Worm (Caenorhabditis elegans) whole organism, L1 larva: ENCODE results near the gene Y42G9A.1.

ENCODE experiments used
- C04F5.9 ChIP-seq: sonication (generic microtip); optimal IDR thresholded peaks from 2 replicates; lab custom pipeline; 2016; ENCODE audit warnings: missing genetic modification characterization, missing compliant biosample characterization
- F16B12.6 ChIP-seq: fragments of 150-350 bp; optimal IDR thresholded peaks from 2 replicates; lab custom pipeline; 2014; ENCODE audit warnings: missing biosample characterization, missing genetic modification characterization
- aha-1 ChIP-seq: fragments of 150-350 bp; optimal IDR thresholded peaks from 2 replicates; lab custom pipeline; 2014; ENCODE audit warnings: missing biosample characterization, missing genetic modification characterization
- alr-1 ChIP-seq: fragments of 200-800 bp; sonication (Bioruptor generic); optimal IDR thresholded peaks from 2 replicates; lab custom pipeline; 2018; ENCODE audit warnings: borderline replicate concordance, mild to moderate bottlenecking, missing genetic modification characterization, missing compliant biosample characterization
- ama-1 ChIP-seq: fragments of 150-350 bp; optimal IDR thresholded peaks from 2 replicates; lab custom pipeline; 2014
- blmp-1 ChIP-seq: fragments of 150-350 bp; optimal IDR thresholded peaks from 2 replicates; lab custom pipeline; 2014; ENCODE audit warnings: missing biosample characterization, missing genetic modification characterization
- ceh-82 ChIP-seq, 3 experiments: fragments of 150-350 bp in 1 of 3; sonication (generic microtip) in 2 of 3; optimal IDR thresholded peaks; 2 replicates each; lab custom pipeline; 2014 to 2017; ENCODE audit warnings: missing biosample characterization in 3 of 3, missing genetic modification characterization in 3 of 3
- efl-1 ChIP-seq, 4 experiments: fragments of 150-350 bp; optimal IDR thresholded peaks in 3 of 4; peaks in 1 of 4; 1 replicate in 1 of 4; 2 replicates in 3 of 4; lab custom pipeline; 2014; ENCODE audit warnings: missing biosample characterization in 2 of 4, missing genetic modification characterization in 2 of 4, missing genetic modification reagents in 2 of 4
- elt-2 ChIP-seq: sonication (generic microtip); optimal IDR thresholded peaks from 2 replicates; lab custom pipeline; 2016; ENCODE audit warnings: missing genetic modification characterization, mild to moderate bottlenecking, inconsistent platforms, missing compliant biosample characterization, missing genetic modification reagents
- elt-3 ChIP-seq, 6 experiments: fragments of 150-350 bp in 1 of 6; sonication (generic microtip); optimal IDR thresholded peaks; 2 replicates each; lab custom pipeline; 2017 to 2018; ENCODE audit warnings: missing biosample characterization in 6 of 6, missing genetic modification characterization in 6 of 6, inconsistent platforms in 1 of 6
- ets-5 ChIP-seq: fragments of 200-800 bp; sonication (Bioruptor generic); IDR thresholded peaks from 2 replicates; pipeline ENCODE4 v1.3.6; 2022; ENCODE audit warnings: missing genetic modification characterization, missing compliant biosample characterization
- fkh-10 ChIP-seq: sonication (generic microtip); optimal IDR thresholded peaks from 2 replicates; lab custom pipeline; 2017; ENCODE audit warnings: missing biosample characterization, missing genetic modification reagents, missing genetic modification characterization
- fkh-4 ChIP-seq: sonication (generic microtip); optimal IDR thresholded peaks from 2 replicates; lab custom pipeline; 2016; ENCODE audit warnings: missing compliant biosample characterization, missing genetic modification characterization, borderline replicate concordance
- fkh-8 ChIP-seq: sonication (generic microtip); optimal IDR thresholded peaks from 2 replicates; lab custom pipeline; 2016; ENCODE audit warnings: mild to moderate bottlenecking, missing genetic modification characterization, missing compliant biosample characterization
- grh-1 ChIP-seq: fragments of 200-800 bp; sonication (Bioruptor generic); IDR thresholded peaks from 2 replicates; pipeline ENCODE4 v1.3.6; 2022; ENCODE audit warnings: missing genetic modification reagents, missing genetic modification characterization, missing compliant biosample characterization
- hlh-17 ChIP-seq: fragments of 200-800 bp; sonication (Bioruptor generic); optimal IDR thresholded peaks from 2 replicates; lab custom pipeline; 2018; ENCODE audit warnings: missing genetic modification characterization, mild to moderate bottlenecking, missing compliant biosample characterization, moderate library complexity, borderline replicate concordance
- hlh-4 ChIP-seq: sonication (generic microtip); optimal IDR thresholded peaks from 2 replicates; lab custom pipeline; 2016; ENCODE audit warnings: mild to moderate bottlenecking, missing genetic modification characterization, missing compliant biosample characterization
- hpl-2 ChIP-seq: fragments of 150-350 bp; optimal IDR thresholded peaks from 2 replicates; lab custom pipeline; 2014; ENCODE audit warnings: missing biosample characterization, missing genetic modification reagents, missing genetic modification characterization
- jun-1 ChIP-seq: fragments of 150-350 bp; optimal IDR thresholded peaks from 2 replicates; lab custom pipeline; 2014; ENCODE audit warnings: missing biosample characterization, missing genetic modification reagents, missing genetic modification characterization
- lin-13 ChIP-seq: fragments of 150-350 bp; optimal IDR thresholded peaks from 2 replicates; lab custom pipeline; 2014; ENCODE audit warnings: missing biosample characterization, missing genetic modification reagents, missing genetic modification characterization
- lin-14 ChIP-seq: fragments of 200-800 bp; sonication (Bioruptor generic); optimal IDR thresholded peaks from 2 replicates; lab custom pipeline; 2018; ENCODE audit warnings: mild to moderate bottlenecking, missing genetic modification characterization, moderate library complexity, missing compliant biosample characterization
- lsy-2 ChIP-seq, 2 experiments: fragments of 150-350 bp; optimal IDR thresholded peaks; 2 replicates each; lab custom pipeline; 2014; ENCODE audit warnings: missing biosample characterization in 2 of 2, missing genetic modification characterization in 2 of 2
- mdl-1 ChIP-seq, 2 experiments: fragments of 150-350 bp; optimal IDR thresholded peaks; 2 replicates each; lab custom pipeline; 2014 to 2017; ENCODE audit warnings: missing biosample characterization in 2 of 2, missing genetic modification characterization in 2 of 2, inconsistent platforms in 1 of 2
- mep-1 ChIP-seq: fragments of 150-350 bp; optimal IDR thresholded peaks from 2 replicates; lab custom pipeline; 2014; ENCODE audit warnings: missing biosample characterization, missing genetic modification characterization
- nhr-19 ChIP-seq: fragments of 200-800 bp; sonication (Bioruptor generic); conservative IDR thresholded peaks from 2 replicates; pipeline ENCODE4 v1.3.6; 2022; ENCODE audit warnings: missing genetic modification characterization, missing compliant biosample characterization
- nhr-28 ChIP-seq: fragments of 150-350 bp; optimal IDR thresholded peaks from 2 replicates; lab custom pipeline; 2014; ENCODE audit warnings: missing biosample characterization, missing genetic modification characterization
- nhr-47 ChIP-seq: sonication (generic microtip); optimal IDR thresholded peaks from 2 replicates; lab custom pipeline; 2016; ENCODE audit warnings: mild to moderate bottlenecking, missing genetic modification characterization, moderate library complexity, missing compliant biosample characterization
- nhr-71 ChIP-seq: sonication (generic microtip); optimal IDR thresholded peaks from 2 replicates; lab custom pipeline; 2016; ENCODE audit warnings: mild to moderate bottlenecking, missing genetic modification characterization, moderate library complexity, missing compliant biosample characterization
- nhr-77 ChIP-seq: fragments of 150-350 bp; optimal IDR thresholded peaks from 2 replicates; lab custom pipeline; 2014; ENCODE audit warnings: missing biosample characterization, missing genetic modification characterization
- nhr-85 ChIP-seq: sonication (generic microtip); peaks from one replicate; lab custom pipeline; 2016; ENCODE audit warnings: missing genetic modification characterization, inconsistent platforms, missing compliant biosample characterization
- nhr-90 ChIP-seq: sonication (generic microtip); optimal IDR thresholded peaks from 2 replicates; lab custom pipeline; 2016; ENCODE audit warnings: mild to moderate bottlenecking, missing genetic modification characterization, missing compliant biosample characterization; ENCODE audit not compliant: poor library complexity
- pqm-1 ChIP-seq: sonication (generic microtip); optimal IDR thresholded peaks from 3 replicates; lab custom pipeline; 2017; ENCODE audit warnings: missing biosample characterization, missing genetic modification characterization
- rnt-1 ChIP-seq: sonication (generic microtip); optimal IDR thresholded peaks from 2 replicates; lab custom pipeline; 2016; ENCODE audit warnings: mild to moderate bottlenecking, missing genetic modification characterization, moderate library complexity, missing compliant biosample characterization
- snpc-4 ChIP-seq: fragments of 150-350 bp; optimal IDR thresholded peaks from 2 replicates; lab custom pipeline; 2014; ENCODE audit warnings: missing biosample characterization, missing genetic modification characterization
- snu-23 ChIP-seq: sonication (generic microtip); optimal IDR thresholded peaks from 2 replicates; lab custom pipeline; 2016; ENCODE audit warnings: missing genetic modification characterization, missing compliant biosample characterization
- swsn-7 ChIP-seq: sonication (generic microtip); optimal IDR thresholded peaks from 2 replicates; lab custom pipeline; 2016; ENCODE audit warnings: missing genetic modification characterization, missing compliant biosample characterization
- unc-130 ChIP-seq: fragments of 150-350 bp; optimal IDR thresholded peaks from 2 replicates; lab custom pipeline; 2017; ENCODE audit warnings: missing biosample characterization, missing genetic modification characterization, inconsistent platforms
- xbp-1 ChIP-seq: sonication (generic microtip); optimal IDR thresholded peaks from 2 replicates; lab custom pipeline; 2016; ENCODE audit warnings: missing genetic modification characterization, missing compliant biosample characterization
- zag-1 ChIP-seq: fragments of 150-350 bp; optimal IDR thresholded peaks from 2 replicates; lab custom pipeline; 2014; ENCODE audit warnings: missing biosample characterization, missing genetic modification characterization
- ztf-11 ChIP-seq, 2 experiments: sonication (generic microtip); optimal IDR thresholded peaks; 2 replicates each; lab custom pipeline; 2016 to 2017; ENCODE audit warnings: missing genetic modification characterization in 2 of 2, missing biosample characterization in 1 of 2, missing compliant biosample characterization in 1 of 2

Y42G9A.1 gene

DNA sequence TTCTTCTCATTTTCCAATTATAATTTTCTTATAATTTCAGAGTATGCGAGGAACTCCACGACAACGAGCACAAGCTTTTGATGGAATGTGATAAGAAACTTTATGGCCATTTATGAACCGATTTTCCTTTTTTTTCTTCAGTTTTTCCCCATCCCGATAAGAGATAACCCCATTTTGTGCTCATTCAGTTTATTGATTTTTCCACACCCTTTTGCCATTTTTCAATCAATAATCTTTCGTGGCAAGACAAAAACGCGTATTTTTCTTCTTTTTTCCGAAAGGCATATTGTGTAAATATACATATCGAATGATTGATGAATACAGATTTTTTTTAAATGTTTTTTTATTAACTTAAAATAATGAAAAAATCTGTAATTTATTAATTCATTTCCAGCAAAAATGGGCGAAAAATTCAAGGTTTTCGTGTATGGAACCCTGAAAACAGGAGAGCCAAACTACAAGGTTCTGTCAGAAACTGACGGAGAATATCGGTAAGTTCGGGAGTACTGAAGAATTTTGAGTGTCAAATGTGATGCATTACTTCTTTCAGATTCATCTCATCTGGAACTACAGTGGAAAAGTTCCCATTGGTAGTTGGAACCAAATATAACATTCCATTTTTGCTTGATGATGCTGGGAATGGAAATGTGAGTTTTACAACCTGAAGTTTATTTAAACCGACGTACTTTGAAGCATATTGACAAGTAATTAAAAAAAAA lies 14.7 kb downstream of the Y42G9A.1 start, which contains the start of gene F42A10.9:
Gene F42A10.9 (plus strand): TSS at position 321 of the 719 bp plus-strand sequence.
- TF ChIP-seq snu-23 (no peak), pqm-1 (tag; lab: Kevin White, UChicago) (no peak), nhr-77 (tag; lab: Kevin White, UChicago) (no peak), nhr-47 (tag; lab: Kevin White, UChicago) (peak; percentile 5), hpl-2 (no peak), fkh-8 (tag; lab: Kevin White, UChicago) (no peak), nhr-28 (no peak), aha-1 (tag; lab: Kevin White, UChicago) (no peak), ama-1 (lab: Kevin White, UChicago) (peak; percentile 50), efl-1 (optimal IDR thresholded peaks at IDR 0.05; lab: Kevin White, UChicago) (no peak), efl-1 (GFP tag; optimal IDR thresholded peaks at IDR 0.05 in 1 of 2; lab: Kevin White, UChicago) (peak in 1 of 2 experiments; percentile 38), rnt-1 (tag; lab: Kevin White, UChicago) (no peak), nhr-90 (tag; lab: Kevin White, UChicago) (peak; percentile 25), mep-1 (tag; lab: Kevin White, UChicago) (peak; percentile 45), lsy-2 (tag; optimal IDR thresholded peaks at IDR 0.05; lab: Kevin White, UChicago) (peak in 1 of 2 experiments; percentile 18), elt-2 (tag; lab: Kevin White, UChicago) (peak; percentile 4), fkh-4 (tag; lab: Kevin White, UChicago) (no peak)

DNA sequence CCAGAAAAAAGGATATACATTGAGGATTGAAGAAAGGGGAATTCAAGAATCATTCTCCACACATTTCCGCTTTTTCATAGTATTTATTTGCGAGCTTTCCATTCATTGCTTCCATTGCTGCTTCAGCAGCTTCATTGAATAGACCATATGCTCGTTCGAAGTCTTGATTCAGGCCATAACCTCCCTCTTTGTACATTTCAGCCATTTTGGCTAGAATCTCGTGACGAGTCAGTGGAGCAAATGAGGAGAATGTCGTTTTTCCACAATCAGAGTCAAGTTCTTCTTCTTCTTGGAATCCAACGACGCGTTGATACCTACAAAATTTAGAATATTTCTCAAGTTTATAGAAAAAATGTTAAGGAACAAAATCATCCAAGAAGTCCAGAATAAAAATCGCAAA lies 15.5 kb downstream of the Y42G9A.1 start:
- TF ChIP-seq fkh-10 (GFP tag; lab: Kevin White, UChicago) (no peak), grh-1 (GFP tag; lab: Robert Waterston, UW) (no peak), lin-13 (GFP tag; lab: Kevin White, UChicago) (no peak), nhr-90 (tag; lab: Kevin White, UChicago) (no peak), ets-5 (GFP tag; lab: Robert Waterston, UW) (no peak), zag-1 (no peak), swsn-7 (tag; lab: Kevin White, UChicago) (no peak), elt-3 (tag; optimal IDR thresholded peaks at IDR 0.05; lab: Kevin White, UChicago) (no peak), aha-1 (tag; lab: Kevin White, UChicago) (no peak), ceh-82 (tag; optimal IDR thresholded peaks at IDR 0.05; lab: Kevin White, UChicago) (no peak), alr-1 (tag; lab: Kevin White, UChicago) (no peak), jun-1 (no peak), xbp-1 (no peak), ama-1 (lab: Kevin White, UChicago) (no peak)

- TF ChIP-seq ztf-11 (tag; optimal IDR thresholded peaks at IDR 0.05; lab: Kevin White, UChicago) = no peak
- no peak for TF ChIP-seq mdl-1 (tag; optimal IDR thresholded peaks at IDR 0.05; lab: Kevin White, UChicago)
- no peak for TF ChIP-seq fkh-8 (tag; lab: Kevin White, UChicago)
- no peak for TF ChIP-seq F16B12.6
- no peak for TF ChIP-seq nhr-28
- TF ChIP-seq elt-2 (tag; lab: Kevin White, UChicago) = no peak
- no peak for TF ChIP-seq nhr-19 (GFP tag; lab: Robert Waterston, UW)
- no peak for TF ChIP-seq unc-130
- TF ChIP-seq xbp-1 = no peak
- no peak for TF ChIP-seq lsy-2 (tag; optimal IDR thresholded peaks at IDR 0.05; lab: Kevin White, UChicago)
- no peak for TF ChIP-seq nhr-71 (tag; lab: Kevin White, UChicago)
- no peak for TF ChIP-seq lin-14
- no peak for TF ChIP-seq hlh-4 (tag; lab: Kevin White, UChicago)
- TF ChIP-seq swsn-7 (tag; lab: Kevin White, UChicago) = no peak
- TF ChIP-seq C04F5.9 (tag; lab: Kevin White, UChicago) = no peak
- no peak for TF ChIP-seq nhr-85 (tag; lab: Kevin White, UChicago)
- no peak for TF ChIP-seq blmp-1 (tag; lab: Kevin White, UChicago)
- no peak for TF ChIP-seq hlh-17 (GFP tag; lab: Kevin White, UChicago)
- TF ChIP-seq snpc-4 = no peak
These were observed 16.9 kb downstream of the Y42G9A.1 start for ce11 chrIII:6166634-6167033.
